Fruit fly (Drosophila melanogaster) whole organism, embryonic: ENCODE measurements around the gene Arp2.

Experiments
- CG11247 ChIP-seq: fragments of 200-800 bp; sonication (Bioruptor generic); IDR thresholded peaks from 2 replicates; pipeline ENCODE4 v1.3.6; 2022; ENCODE audit warnings: missing biosample characterization, missing genetic modification characterization
- CG12155 ChIP-seq: fragments of 200-800 bp; sonication (Bioruptor generic); optimal IDR thresholded peaks from 3 replicates; lab custom pipeline; 2016; ENCODE audit warnings: missing biosample characterization, missing genetic modification characterization
- CG12236 ChIP-seq: fragments of 200-800 bp; sonication (Bioruptor generic); optimal IDR thresholded peaks from 2 replicates; lab custom pipeline; 2016; ENCODE audit warnings: missing biosample characterization, missing genetic modification characterization
- CG13775 ChIP-seq: fragments of 200-800 bp; sonication (Bioruptor generic); optimal IDR thresholded peaks from 3 replicates; lab custom pipeline; 2017; ENCODE audit warnings: missing biosample characterization, mild to moderate bottlenecking, missing genetic modification characterization
- CG15011 ChIP-seq: fragments of 200-800 bp; sonication (Bioruptor generic); optimal IDR thresholded peaks from 3 replicates; lab custom pipeline; 2018; ENCODE audit warnings: missing biosample characterization, mild to moderate bottlenecking, missing genetic modification characterization
- CG15696 ChIP-seq: fragments of 200-800 bp; sonication (Bioruptor generic); optimal IDR thresholded peaks from 2 replicates; lab custom pipeline; 2019; ENCODE audit warnings: missing biosample characterization, mild to moderate bottlenecking, missing genetic modification characterization, moderate library complexity
- CG17328 ChIP-seq: fragments of 200-800 bp; sonication (Bioruptor generic); IDR thresholded peaks from 2 replicates; pipeline ENCODE4 v1.3.6; 2022; ENCODE audit warnings: missing biosample characterization, missing genetic modification characterization
- CG17829 ChIP-seq: fragments of 200-800 bp; optimal IDR thresholded peaks from 2 replicates; lab custom pipeline; 2019; ENCODE audit warnings: missing biosample characterization, mild to moderate bottlenecking, missing genetic modification characterization, moderate library complexity
- CG1832 ChIP-seq: fragments of 200-800 bp; sonication (Bioruptor generic); optimal IDR thresholded peaks from 2 replicates; lab custom pipeline; 2017; ENCODE audit warnings: missing biosample characterization, mild to moderate bottlenecking, missing genetic modification characterization, inconsistent platforms
- CG18764 ChIP-seq: fragments of 200-800 bp; sonication (Bioruptor generic); optimal IDR thresholded peaks from 3 replicates; lab custom pipeline; 2016; ENCODE audit warnings: missing biosample characterization, missing genetic modification characterization
- CG2889 ChIP-seq: fragments of 200-800 bp; sonication (Bioruptor generic); IDR thresholded peaks from 3 replicates; pipeline ENCODE4 v1.3.6; 2022; ENCODE audit warnings: missing biosample characterization, missing genetic modification characterization
- CG30020 ChIP-seq: fragments of 200-800 bp; optimal IDR thresholded peaks from 2 replicates; lab custom pipeline; 2019; ENCODE audit warnings: missing biosample characterization, mild to moderate bottlenecking, missing genetic modification characterization, moderate library complexity
- CG3726 ChIP-seq: fragments of 200-800 bp; sonication (Bioruptor generic); IDR thresholded peaks from 3 replicates; pipeline ENCODE4, ENCODE4 v1.3.6; 2022; ENCODE audit warnings: missing biosample characterization, missing genetic modification characterization
- CG6254 ChIP-seq: fragments of 200-800 bp; sonication (Bioruptor generic); optimal IDR thresholded peaks from 3 replicates; lab custom pipeline; 2017; ENCODE audit warnings: mild to moderate bottlenecking, missing biosample characterization, missing genetic modification reagents, missing genetic modification characterization
- CG6765 ChIP-seq: fragments of 200-800 bp; sonication (Bioruptor generic); optimal IDR thresholded peaks from 3 replicates; lab custom pipeline; 2017; ENCODE audit warnings: missing biosample characterization, mild to moderate bottlenecking, missing genetic modification characterization
- CG6791 ChIP-seq: fragments of 200-800 bp; sonication (Bioruptor generic); IDR thresholded peaks from 3 replicates; pipeline ENCODE4 v1.3.6; 2022; ENCODE audit warnings: missing biosample characterization, missing genetic modification characterization; ENCODE audit not compliant: partially characterized antibody
- CG8089 ChIP-seq: fragments of 200-800 bp; sonication (Bioruptor generic); optimal IDR thresholded peaks from 3 replicates; lab custom pipeline; 2016; ENCODE audit warnings: missing biosample characterization, missing genetic modification characterization
- CTCF ChIP-seq: fragments of 200-800 bp; sonication (Bioruptor generic); optimal IDR thresholded peaks from 2 replicates; lab custom pipeline; 2017; ENCODE audit warnings: missing biosample characterization, mild to moderate bottlenecking, missing genetic modification characterization, moderate library complexity
- D19A ChIP-seq: fragments of 200-800 bp; optimal IDR thresholded peaks from 3 replicates; lab custom pipeline; 2019; ENCODE audit warnings: missing biosample characterization, mild to moderate bottlenecking, missing genetic modification characterization, moderate library complexity
- Deaf1 ChIP-seq: fragments of 200-800 bp; optimal IDR thresholded peaks from 3 replicates; lab custom pipeline; 2019; ENCODE audit warnings: missing biosample characterization, mild to moderate bottlenecking, missing genetic modification characterization, moderate library complexity
- Dip2 ChIP-seq: fragments of 200-800 bp; sonication (Bioruptor generic); IDR thresholded peaks from 2 replicates; pipeline ENCODE4 v1.3.6; 2022; ENCODE audit warnings: missing biosample characterization, missing genetic modification characterization
- Dll ChIP-seq: fragments of 200-800 bp; sonication (Bioruptor generic); IDR thresholded peaks from 4 replicates; pipeline ENCODE4 v1.3.6; 2022; ENCODE audit warnings: missing biosample characterization, missing genetic modification characterization; ENCODE audit not compliant: partially characterized antibody
- Dref ChIP-seq: fragments of 200-800 bp; sonication (Bioruptor generic); IDR thresholded peaks from 2 replicates; pipeline ENCODE4 v1.3.6; 2022; ENCODE audit warnings: missing biosample characterization, missing genetic modification characterization
- Mad ChIP-seq: fragments of 200-800 bp; sonication (Bioruptor generic); optimal IDR thresholded peaks from 2 replicates; lab custom pipeline; 2016; ENCODE audit warnings: missing biosample characterization, missing genetic modification characterization
- NC2β ChIP-seq: fragments of 200-800 bp; sonication (Bioruptor generic); optimal IDR thresholded peaks from 2 replicates; lab custom pipeline; 2016; ENCODE audit warnings: missing biosample characterization, missing genetic modification characterization
- Opbp ChIP-seq: fragments of 200-800 bp; sonication (Bioruptor generic); IDR thresholded peaks from 3 replicates; pipeline ENCODE4 v1.3.6; 2022; ENCODE audit warnings: missing biosample characterization, missing genetic modification characterization; ENCODE audit not compliant: partially characterized antibody
- PHDP ChIP-seq: fragments of 200-800 bp; sonication (Bioruptor generic); optimal IDR thresholded peaks from 3 replicates; lab custom pipeline; 2018; ENCODE audit warnings: missing biosample characterization, mild to moderate bottlenecking, missing genetic modification characterization, moderate library complexity
- Scr ChIP-seq: fragments of 200-800 bp; sonication (Bioruptor generic); IDR thresholded peaks from 2 replicates; pipeline ENCODE4 v1.3.6; 2022; ENCODE audit warnings: missing biosample characterization, missing genetic modification characterization; ENCODE audit not compliant: partially characterized antibody
- Trl ChIP-seq, 3 experiments: fragments of >200 bp in 2 of 3; fragments of 200-800 bp in 1 of 3; sonication (Bioruptor generic) in 1 of 3; optimal IDR thresholded peaks; 2 replicates in 1 of 3; 3 replicates in 2 of 3; lab custom pipeline; 2016 to 2017; ENCODE audit warnings: missing biosample characterization in 1 of 3, missing genetic modification characterization in 1 of 3
- Usf ChIP-seq: fragments of 200-800 bp; sonication (Bioruptor generic); optimal IDR thresholded peaks from 2 replicates; lab custom pipeline; 2017; ENCODE audit warnings: missing genotype, missing biosample characterization, missing genetic modification characterization
- YL-1 ChIP-seq: fragments of 200-800 bp; sonication (Bioruptor generic); optimal IDR thresholded peaks from 3 replicates; lab custom pipeline; 2017; ENCODE audit warnings: missing biosample characterization, mild to moderate bottlenecking, missing genetic modification characterization
- abd-A ChIP-seq: fragments of 200-800 bp; sonication (Bioruptor generic); optimal IDR thresholded peaks from 3 replicates; lab custom pipeline; 2019; ENCODE audit warnings: missing biosample characterization, mild to moderate bottlenecking, missing genetic modification characterization, moderate library complexity
- amos ChIP-seq: fragments of 200-800 bp; sonication (Bioruptor generic); IDR thresholded peaks from 2 replicates; pipeline ENCODE4 v1.3.6; 2022; ENCODE audit warnings: missing biosample characterization, missing genetic modification characterization; ENCODE audit not compliant: partially characterized antibody
- ara ChIP-seq: fragments of 200-800 bp; sonication (Bioruptor generic); IDR thresholded peaks from 2 replicates; pipeline ENCODE4 v1.3.6; 2022; ENCODE audit warnings: missing biosample characterization, missing genetic modification characterization
- ci ChIP-seq: fragments of 200-800 bp; sonication (Bioruptor generic); IDR thresholded peaks from 3 replicates; pipeline ENCODE4 v1.3.6; 2022; ENCODE audit warnings: missing biosample characterization, missing genetic modification characterization
- disco-r ChIP-seq: fragments of 200-800 bp; sonication (Bioruptor generic); optimal IDR thresholded peaks from 2 replicates; lab custom pipeline; 2016; ENCODE audit warnings: missing biosample characterization, missing genetic modification characterization
- emc ChIP-seq: fragments of 200-800 bp; sonication (Bioruptor generic); optimal IDR thresholded peaks from 2 replicates; lab custom pipeline; 2016; ENCODE audit warnings: missing biosample characterization, missing genetic modification characterization
- ham ChIP-seq: fragments of 200-800 bp; sonication (Bioruptor generic); IDR thresholded peaks from 2 replicates; pipeline ENCODE4 v1.3.6; 2022; ENCODE audit warnings: missing biosample characterization, missing genetic modification characterization
- hb ChIP-seq: fragments of 200-800 bp; sonication (Bioruptor generic); IDR thresholded peaks from 3 replicates; pipeline ENCODE4 v1.3.6; 2022; ENCODE audit warnings: missing biosample characterization, missing genetic modification characterization; ENCODE audit not compliant: partially characterized antibody
- hbn ChIP-seq: fragments of 200-800 bp; sonication (Bioruptor generic); IDR thresholded peaks from 2 replicates; pipeline ENCODE4 v1.3.6; 2022; ENCODE audit warnings: missing biosample characterization, missing genetic modification characterization; ENCODE audit not compliant: partially characterized antibody
- knrl ChIP-seq: fragments of 200-800 bp; sonication (Bioruptor generic); IDR thresholded peaks from 3 replicates; pipeline ENCODE4 v1.3.6; 2022; ENCODE audit warnings: missing biosample characterization, missing genetic modification characterization; ENCODE audit not compliant: partially characterized antibody
- lilli ChIP-seq: fragments of 200-800 bp; sonication (Bioruptor generic); optimal IDR thresholded peaks from 3 replicates; lab custom pipeline; 2016; ENCODE audit warnings: missing biosample characterization, missing genetic modification characterization
- odd ChIP-seq: fragments of 200-800 bp; sonication (Bioruptor generic); optimal IDR thresholded peaks from 2 replicates; lab custom pipeline; 2017; ENCODE audit warnings: missing biosample characterization, mild to moderate bottlenecking, missing genetic modification characterization
- onecut ChIP-seq: fragments of 200-800 bp; sonication (Bioruptor generic); IDR thresholded peaks from 2 replicates; pipeline ENCODE4 v1.3.6; 2022; ENCODE audit warnings: missing biosample characterization, missing genetic modification characterization
- pzg ChIP-seq: fragments of 200-800 bp; sonication (Bioruptor generic); optimal IDR thresholded peaks from 3 replicates; lab custom pipeline; 2018; ENCODE audit warnings: missing biosample characterization, mild to moderate bottlenecking, missing genetic modification characterization, moderate library complexity
- stwl ChIP-seq: fragments of 200-800 bp; sonication (Bioruptor generic); optimal IDR thresholded peaks from 3 replicates; lab custom pipeline; 2018; ENCODE audit warnings: missing biosample characterization, mild to moderate bottlenecking, missing genetic modification characterization, moderate library complexity
- tna ChIP-seq: fragments of 200-800 bp; sonication (Bioruptor generic); IDR thresholded peaks from 2 replicates; pipeline ENCODE4 v1.3.6; 2022; ENCODE audit warnings: missing biosample characterization, missing genetic modification characterization; ENCODE audit not compliant: partially characterized antibody
- unc-4 ChIP-seq: fragments of 200-800 bp; sonication (Bioruptor generic); IDR thresholded peaks from 2 replicates; pipeline ENCODE4 v1.3.6; 2022; ENCODE audit warnings: missing biosample characterization, missing genetic modification characterization; ENCODE audit not compliant: partially characterized antibody
- z ChIP-seq: fragments of 200-800 bp; sonication (Bioruptor generic); IDR thresholded peaks from 3 replicates; pipeline ENCODE4 v1.3.6; 2022; ENCODE audit warnings: missing biosample characterization, missing genetic modification characterization

Arp2 gene

dm6 chrX:16553542-16554182, at the start of gene Arp2:
Gene Arp2, minus strand, starts transcription at chrX:16553968.
- TF ChIP-seq disco-r (GFP tag; lab: Kevin White, UChicago) (no peak), knrl (peak; percentile 75), unc-4 (peak; percentile 74), Scr (GFP tag; lab: Robert Waterston, UW) (peak; percentile 80), CG15011 (no peak), odd (GFP tag; lab: Kevin White, UChicago) (no peak), Trl (optimal IDR thresholded peaks at IDR 0.05; lab: Kevin White, UChicago) (peak; percentile 55 to 70), Trl (GFP tag; optimal IDR thresholded peaks at IDR 0.05; lab: Kevin White, UChicago) (no peak), amos (GFP tag; lab: Robert Waterston, UW) (peak; percentile 72; the same call in 1 of the 2 replicates), lilli (GFP tag; lab: Kevin White, UChicago) (no peak), CG17328 (GFP tag; lab: Robert Waterston, UW) (no peak), onecut (GFP tag; lab: Robert Waterston, UW) (no peak), CG15696 (no peak), ham (GFP tag; lab: Robert Waterston, UW) (no peak), abd-A (tag; lab: Kevin White, UChicago) (no peak), ara (GFP tag; lab: Robert Waterston, UW) (no peak), Dip2 (GFP tag; lab: Robert Waterston, UW) (no peak), CG3726 (no peak), Mad (GFP tag; lab: Kevin White, UChicago) (no peak), CG30020 (tag; lab: Kevin White, UChicago) (peak; percentile 35), CG11247 (GFP tag; lab: Robert Waterston, UW) (no peak), CG6765 (no peak), z (GFP tag; lab: Robert Waterston, UW) (no peak), NC2β (GFP tag; lab: Kevin White, UChicago) (no peak), hb (peak; percentile 68), pzg (GFP tag; lab: Kevin White, UChicago) (peak; percentile 41), CG12236 (GFP tag; lab: Kevin White, UChicago) (no peak), CG6791 (GFP tag; lab: Robert Waterston, UW) (peak; percentile 69; the same call in 2 of the 3 replicates), CG17829 (tag; lab: Kevin White, UChicago) (no peak), Dll (GFP tag; lab: Robert Waterston, UW) (peak; percentile 72; the same call in 3 of the 4 replicates), CG8089 (GFP tag; lab: Kevin White, UChicago) (no peak), CG18764 (GFP tag; lab: Kevin White, UChicago) (no peak), ci (GFP tag; lab: Robert Waterston, UW) (0 out of 3 replicates have a peak, but pooled peaks have one; percentile 12), Deaf1 (tag; lab: Kevin White, UChicago) (no peak), CG13775 (GFP tag; lab: Kevin White, UChicago) (no peak), Opbp (GFP tag; lab: Robert Waterston, UW) (peak; percentile 70; the same call in 2 of the 3 replicates), CG1832 (GFP tag; lab: Kevin White, UChicago) (no peak), tna (GFP tag; lab: Robert Waterston, UW) (peak; percentile 26; the same call in 1 of the 2 replicates), PHDP (tag; lab: Kevin White, UChicago) (no peak), D19A (tag; lab: Kevin White, UChicago) (peak; percentile 3), Usf (GFP tag; lab: Kevin White, UChicago) (no peak), CG12155 (GFP tag; lab: Kevin White, UChicago) (no peak), CG6254 (no peak), hbn (GFP tag; lab: Robert Waterston, UW) (peak; percentile 67), emc (GFP tag; lab: Kevin White, UChicago) (no peak), CTCF (GFP tag; lab: Kevin White, UChicago) (no peak), CG2889 (no peak), YL-1 (GFP tag; lab: Kevin White, UChicago) (no peak), Dref (GFP tag; lab: Robert Waterston, UW) (peak; percentile 36; the same call in 1 of the 2 replicates), stwl (tag; lab: Kevin White, UChicago) (peak; percentile 15)
